Fruit fly (Drosophila melanogaster) S2 (cell line): ENCODE measurements around the gene mtm.

Experiments
- CG8478 ChIP-seq: fragments of >200 bp; optimal IDR thresholded peaks from 2 replicates; lab custom pipeline; 2018
- CTCF ChIP-seq, 2 experiments: fragments of >200 bp; optimal IDR thresholded peaks; 2 replicates each; lab custom pipeline; 2018

DNA sequence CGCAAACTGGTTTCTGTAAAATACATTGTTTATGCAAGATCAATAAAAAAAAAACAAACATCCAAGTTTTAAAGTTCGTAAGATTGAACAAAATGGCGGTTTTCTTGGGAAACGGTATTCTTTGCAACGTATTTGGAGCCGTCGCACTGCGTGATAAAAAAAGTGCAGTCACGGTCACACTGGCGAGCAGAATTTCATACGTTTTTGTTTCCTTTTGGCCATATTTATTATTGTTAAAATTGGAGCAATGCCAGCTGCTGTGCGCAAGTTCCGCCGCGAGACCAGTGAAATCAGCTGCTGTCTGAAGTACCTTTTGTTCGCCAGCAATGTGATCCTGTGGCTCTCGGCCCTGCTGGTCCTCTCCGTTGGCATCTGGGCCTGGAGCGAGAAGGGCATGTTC lies 36.8 kb downstream of the mtm start, which contains the start of gene Tsp26A:
- no peak for TF ChIP-seq CG8478
- TF ChIP-seq CTCF (optimal IDR thresholded peaks at IDR 0.05; lab: Kevin White, UChicago): no peak
